Fruit fly (Drosophila melanogaster) whole organism, pupa: Measurements from ENCODE around the gene CG13599.

Source experiments
- CG15710 ChIP-seq: fragments of 200-800 bp; sonication (Bioruptor generic); optimal IDR thresholded peaks from 2 replicates; lab custom pipeline; 2018; ENCODE audit warnings: missing biosample characterization, mild to moderate bottlenecking, missing genetic modification characterization, moderate library complexity
- CG32121 ChIP-seq: fragments of 200-800 bp; sonication (Bioruptor generic); IDR thresholded peaks from 2 replicates; pipeline ENCODE4 v1.3.6; 2022; ENCODE audit warnings: missing biosample characterization, missing genetic modification characterization
- CG34367 ChIP-seq: fragments of 200-800 bp; sonication (Bioruptor generic); optimal IDR thresholded peaks from 2 replicates; lab custom pipeline; 2018; ENCODE audit warnings: missing biosample characterization, mild to moderate bottlenecking, missing genetic modification characterization
- CG8159 ChIP-seq: fragments of 200-800 bp; sonication (Bioruptor generic); optimal IDR thresholded peaks from 3 replicates; lab custom pipeline; 2018; ENCODE audit warnings: missing biosample characterization, mild to moderate bottlenecking, missing genetic modification characterization, moderate library complexity
- EcR ChIP-seq: fragments of 200-800 bp; sonication (Bioruptor generic); optimal IDR thresholded peaks from 3 replicates; lab custom pipeline; 2019; ENCODE audit warnings: missing biosample characterization, missing genetic modification characterization, mild to moderate bottlenecking, moderate library complexity, missing genetic modification reagents
- Pif1A ChIP-seq: fragments of 200-800 bp; sonication (Bioruptor generic); optimal IDR thresholded peaks from 3 replicates; lab custom pipeline; 2016; ENCODE audit warnings: missing biosample characterization, missing genetic modification characterization
- Pif1B ChIP-seq: fragments of 200-800 bp; sonication (Bioruptor generic); optimal IDR thresholded peaks from 3 replicates; lab custom pipeline; 2016; ENCODE audit warnings: missing biosample characterization, missing genetic modification characterization
- Snoo ChIP-seq: fragments of 200-800 bp; sonication (Bioruptor generic); optimal IDR thresholded peaks from 3 replicates; lab custom pipeline; 2017; ENCODE audit warnings: missing biosample characterization, mild to moderate bottlenecking, missing genetic modification characterization, inconsistent platforms
- fd96Ca ChIP-seq: fragments of 200-800 bp; sonication (Bioruptor generic); IDR thresholded peaks from 3 replicates; pipeline ENCODE4 v1.3.6; 2022; ENCODE audit warnings: missing biosample characterization, missing genetic modification characterization
- gl ChIP-seq: fragments of 200-800 bp; sonication (Bioruptor generic); optimal IDR thresholded peaks from 2 replicates; lab custom pipeline; 2018; ENCODE audit warnings: missing biosample characterization, mild to moderate bottlenecking, missing genetic modification characterization
- rn ChIP-seq: fragments of 200-800 bp; sonication (Bioruptor generic); IDR thresholded peaks from 2 replicates; pipeline ENCODE4 v1.3.6; 2022; ENCODE audit warnings: missing biosample characterization, missing genetic modification characterization

DNA sequence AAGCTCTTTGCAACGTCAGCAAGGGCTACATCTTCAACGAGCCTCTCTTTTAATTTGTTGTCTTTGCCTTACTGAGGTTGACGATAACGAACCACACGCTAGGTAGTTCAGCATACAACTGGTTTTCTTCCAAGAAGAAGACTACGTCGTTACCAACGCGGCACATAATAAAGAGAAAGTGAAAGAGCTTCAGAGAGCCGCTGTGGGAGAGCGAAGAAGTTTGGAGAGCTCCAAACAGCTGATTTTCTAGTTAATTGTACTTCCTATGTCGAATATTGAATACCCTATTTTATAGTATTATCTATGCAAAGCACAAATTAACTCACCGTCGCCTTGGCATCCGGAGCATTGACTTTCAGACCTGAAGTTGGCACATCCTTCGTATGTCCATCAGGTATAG lies 23.9 kb downstream of the CG13599 start:
- TF ChIP-seq gl (tag; lab: Kevin White, UChicago) (no peak), CG8159 (peak; percentile 3), CG34367 (tag; lab: Kevin White, UChicago) (no peak), rn (GFP tag; lab: Robert Waterston, UW) (no peak), fd96Ca (GFP tag; lab: Robert Waterston, UW) (no peak), CG15710 (tag; lab: Kevin White, UChicago) (no peak), EcR (GFP tag; lab: Kevin White, UChicago) (peak; percentile 40), CG32121 (GFP tag; lab: Robert Waterston, UW) (no peak), Pif1B (GFP tag; lab: Kevin White, UChicago) (peak; percentile 50), Pif1A (GFP tag; lab: Kevin White, UChicago) (peak; percentile 26), Snoo (tag; lab: Kevin White, UChicago) (peak; percentile 3)
